Worm (Caenorhabditis elegans): ENCODE measurements around the gene F48E8.3.

ce11 chrIII:5479493-5480167 is 18.5 kb downstream of the F48E8.3 start:
- TF ChIP-seq him-1 (tag; optimal IDR thresholded peaks at IDR 0.05) = no peak
- no peak for TF ChIP-seq dao-5 (tag; optimal IDR thresholded peaks at IDR 0.05)

All from whole organism, L4/young adult.